Fruit fly (Drosophila melanogaster): Measurements from ENCODE around the gene NK7.1.

Gene NK7.1

dm6 chr3R:14413406-14414043, 40.8 kb upstream of the NK7.1 start:
- no peak for TF ChIP-seq Mnt (GFP tag; optimal IDR thresholded peaks at IDR 0.05)
- TF ChIP-seq bab1 (GFP tag; optimal IDR thresholded peaks at IDR 0.05) = no peak
- no peak for TF ChIP-seq Crg-1 (GFP tag; optimal IDR thresholded peaks at IDR 0.05)
- no peak for TF ChIP-seq Clk (GFP tag; optimal IDR thresholded peaks at IDR 0.05)
- no peak for TF ChIP-seq CG14711 (tag; optimal IDR thresholded peaks at IDR 0.05)
- TF ChIP-seq CG5204 (GFP tag; optimal IDR thresholded peaks at IDR 0.05) = no peak
- no peak for TF ChIP-seq pad (GFP tag; optimal IDR thresholded peaks at IDR 0.05)
- no peak for TF ChIP-seq CG12768 (GFP tag; optimal IDR thresholded peaks at IDR 0.05)
- TF ChIP-seq kay (GFP tag; ENCODE audit: borderline replicate concordance) = no peak

dm6 chr3R:14410396-14410795, 37.6 kb upstream of the NK7.1 start:
- no peak for TF ChIP-seq CG5204 (GFP tag; optimal IDR thresholded peaks at IDR 0.05)
- TF ChIP-seq cic (GFP tag; optimal IDR thresholded peaks at IDR 0.05) = no peak
- TF ChIP-seq Clk (GFP tag; optimal IDR thresholded peaks at IDR 0.05) = no peak
- TF ChIP-seq Crg-1 (GFP tag; optimal IDR thresholded peaks at IDR 0.05) = no peak
- TF ChIP-seq Mnt (GFP tag; optimal IDR thresholded peaks at IDR 0.05) = no peak
- TF ChIP-seq tj (GFP tag; optimal IDR thresholded peaks at IDR 0.05) = no peak
- TF ChIP-seq bab1 (GFP tag; optimal IDR thresholded peaks at IDR 0.05) = no peak
- TF ChIP-seq ovo (GFP tag; optimal IDR thresholded peaks at IDR 0.05) = no peak
- no peak for TF ChIP-seq CG7045 (GFP tag; optimal IDR thresholded peaks at IDR 0.05)
- TF ChIP-seq CG33017 (tag; optimal IDR thresholded peaks at IDR 0.05) = no peak
- no peak for TF ChIP-seq CG1620 (GFP tag; optimal IDR thresholded peaks at IDR 0.05)
- TF ChIP-seq CG12768 (GFP tag; optimal IDR thresholded peaks at IDR 0.05) = no peak
- no peak for TF ChIP-seq CG11617 (GFP tag; optimal IDR thresholded peaks at IDR 0.05)
- no peak for TF ChIP-seq CG7101 (tag; optimal IDR thresholded peaks at IDR 0.05)
- no peak for TF ChIP-seq pad (GFP tag; optimal IDR thresholded peaks at IDR 0.05)
- no peak for TF ChIP-seq toe (GFP tag; optimal IDR thresholded peaks at IDR 0.05)
- no peak for TF ChIP-seq kay (GFP tag; ENCODE audit: borderline replicate concordance)
- TF ChIP-seq Hr96 (GFP tag; optimal IDR thresholded peaks at IDR 0.05) = no peak
- TF ChIP-seq CG14711 (tag; optimal IDR thresholded peaks at IDR 0.05) = no peak

- TF ChIP-seq Hr96 (GFP tag; optimal IDR thresholded peaks at IDR 0.05) = no peak
- no peak for TF ChIP-seq CG7101 (tag; optimal IDR thresholded peaks at IDR 0.05)
- no peak for TF ChIP-seq CG7045 (GFP tag; optimal IDR thresholded peaks at IDR 0.05)
- no peak for TF ChIP-seq Clk (GFP tag; optimal IDR thresholded peaks at IDR 0.05)
- no peak for TF ChIP-seq Crg-1 (GFP tag; optimal IDR thresholded peaks at IDR 0.05)
- no peak for TF ChIP-seq Mnt (GFP tag; optimal IDR thresholded peaks at IDR 0.05)
- no peak for TF ChIP-seq CG1620 (GFP tag; optimal IDR thresholded peaks at IDR 0.05)
- TF ChIP-seq CG11617 (GFP tag; optimal IDR thresholded peaks at IDR 0.05) = no peak
- no peak for TF ChIP-seq ovo (GFP tag; optimal IDR thresholded peaks at IDR 0.05)
- TF ChIP-seq CG33017 (tag; optimal IDR thresholded peaks at IDR 0.05) = no peak
- no peak for TF ChIP-seq tj (GFP tag; optimal IDR thresholded peaks at IDR 0.05)
- TF ChIP-seq CG12768 (GFP tag; optimal IDR thresholded peaks at IDR 0.05) = no peak
- no peak for TF ChIP-seq CG14711 (tag; optimal IDR thresholded peaks at IDR 0.05)
- TF ChIP-seq cnc (optimal IDR thresholded peaks at IDR 0.05) = no peak
- TF ChIP-seq bab1 (GFP tag; optimal IDR thresholded peaks at IDR 0.05) = no peak
- no peak for TF ChIP-seq CG5204 (GFP tag; optimal IDR thresholded peaks at IDR 0.05)
- TF ChIP-seq pad (GFP tag; optimal IDR thresholded peaks at IDR 0.05) = no peak
- TF ChIP-seq kay (GFP tag; ENCODE audit: borderline replicate concordance) = no peak
- no peak for TF ChIP-seq toe (GFP tag; optimal IDR thresholded peaks at IDR 0.05)
- no peak for TF ChIP-seq cic (GFP tag; optimal IDR thresholded peaks at IDR 0.05)
Measured at dm6 chr3R:14406648-14407047, 33.9 kb upstream of the NK7.1 start.

- TF ChIP-seq cnc (optimal IDR thresholded peaks at IDR 0.05) = no peak
- TF ChIP-seq ovo (GFP tag; optimal IDR thresholded peaks at IDR 0.05) = no peak
- TF ChIP-seq pad (GFP tag; optimal IDR thresholded peaks at IDR 0.05) = no peak
- TF ChIP-seq Clk (GFP tag; optimal IDR thresholded peaks at IDR 0.05) = no peak
- no peak for TF ChIP-seq kay (GFP tag; ENCODE audit: borderline replicate concordance)
- no peak for TF ChIP-seq cic (GFP tag; optimal IDR thresholded peaks at IDR 0.05)
- TF ChIP-seq Mnt (GFP tag; optimal IDR thresholded peaks at IDR 0.05) = no peak
Measured at dm6 chr3R:14405312-14405711, 32.6 kb upstream of the NK7.1 start.

- no peak for TF ChIP-seq CG5204 (GFP tag; optimal IDR thresholded peaks at IDR 0.05)
- no peak for TF ChIP-seq CG12768 (GFP tag; optimal IDR thresholded peaks at IDR 0.05)
- no peak for TF ChIP-seq Crg-1 (GFP tag; optimal IDR thresholded peaks at IDR 0.05)
- no peak for TF ChIP-seq kay (GFP tag; ENCODE audit: borderline replicate concordance)
- TF ChIP-seq CG1620 (GFP tag; optimal IDR thresholded peaks at IDR 0.05) = no peak
- TF ChIP-seq CG33017 (tag; optimal IDR thresholded peaks at IDR 0.05) = no peak
- TF ChIP-seq bab1 (GFP tag; optimal IDR thresholded peaks at IDR 0.05) = no peak
- TF ChIP-seq CG7045 (GFP tag; optimal IDR thresholded peaks at IDR 0.05) = no peak
- no peak for TF ChIP-seq CG7101 (tag; optimal IDR thresholded peaks at IDR 0.05)
- no peak for TF ChIP-seq Clk (GFP tag; optimal IDR thresholded peaks at IDR 0.05)
- no peak for TF ChIP-seq tj (GFP tag; optimal IDR thresholded peaks at IDR 0.05)
- no peak for TF ChIP-seq ovo (GFP tag; optimal IDR thresholded peaks at IDR 0.05)
- TF ChIP-seq Mnt (GFP tag; optimal IDR thresholded peaks at IDR 0.05) = no peak
- no peak for TF ChIP-seq cnc (optimal IDR thresholded peaks at IDR 0.05)
- no peak for TF ChIP-seq cic (GFP tag; optimal IDR thresholded peaks at IDR 0.05)
- no peak for TF ChIP-seq CG11617 (GFP tag; optimal IDR thresholded peaks at IDR 0.05)
- no peak for TF ChIP-seq pad (GFP tag; optimal IDR thresholded peaks at IDR 0.05)
Measured at dm6 chr3R:14399375-14399774, 26.6 kb upstream of the NK7.1 start.

- TF ChIP-seq kay (GFP tag; ENCODE audit: borderline replicate concordance) = peak; percentile 37
- no peak for TF ChIP-seq Clk (GFP tag; optimal IDR thresholded peaks at IDR 0.05)
- TF ChIP-seq Mnt (GFP tag; optimal IDR thresholded peaks at IDR 0.05) = no peak
- no peak for TF ChIP-seq tj (GFP tag; optimal IDR thresholded peaks at IDR 0.05)
- no peak for TF ChIP-seq CG1620 (GFP tag; optimal IDR thresholded peaks at IDR 0.05)
- TF ChIP-seq bab1 (GFP tag; optimal IDR thresholded peaks at IDR 0.05) = no peak
- TF ChIP-seq pad (GFP tag; optimal IDR thresholded peaks at IDR 0.05) = no peak
- TF ChIP-seq Hr96 (GFP tag; optimal IDR thresholded peaks at IDR 0.05) = no peak
Measured at dm6 chr3R:14398620-14399019, 25.9 kb upstream of the NK7.1 start.

All from whole organism, adult.